Worm (Caenorhabditis elegans): Measurements from ENCODE around the gene C49C3.7.

DNA sequence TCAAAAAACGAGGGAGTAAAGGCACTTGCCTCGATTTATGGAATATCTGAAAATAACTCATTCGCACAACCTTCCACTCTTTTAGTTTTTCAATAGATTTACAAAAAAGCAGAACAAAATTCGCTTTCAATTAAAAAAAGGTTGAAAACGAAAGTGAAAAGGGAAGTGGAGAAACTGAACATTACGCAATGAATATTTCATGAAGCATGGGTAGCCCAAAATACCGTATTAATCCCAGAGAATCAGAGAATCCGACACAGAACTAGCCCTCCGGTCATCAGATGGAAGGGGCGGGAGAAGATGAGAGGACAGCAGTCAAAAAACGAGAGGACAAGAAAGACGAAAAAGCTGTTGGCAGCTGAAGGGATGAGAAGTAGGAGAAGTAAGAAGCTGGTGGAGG, 39.1 kb downstream of the C49C3.7 start, which contains the start of gene C30H6.5:
- TF ChIP-seq pha-4 (tag; optimal IDR thresholded peaks at IDR 0.05) (no peak), unc-39 (tag; optimal IDR thresholded peaks at IDR 0.05) (no peak), elt-3 (tag; optimal IDR thresholded peaks at IDR 0.05) (no peak), unc-62 (GFP tag; optimal IDR thresholded peaks at IDR 0.05) (no peak), snpc-4 (tag; optimal IDR thresholded peaks at IDR 0.05) (no peak)

Data from whole organism, mixed stage, embryonic.